Worm (Caenorhabditis elegans) whole organism, L1 larva: Measurements from ENCODE around the gene Y70C5A.2.

Source experiments
- C04F5.9 ChIP-seq: sonication (generic microtip); optimal IDR thresholded peaks from 2 replicates; lab custom pipeline; 2016; ENCODE audit warnings: missing genetic modification characterization, missing compliant biosample characterization
- C16A3.4 ChIP-seq: fragments of 150-350 bp; optimal IDR thresholded peaks from 2 replicates; lab custom pipeline; 2014; ENCODE audit warnings: missing biosample characterization, missing genetic modification characterization
- C34B4.2 ChIP-seq: sonication (generic microtip); optimal IDR thresholded peaks from 2 replicates; lab custom pipeline; 2017; ENCODE audit warnings: mild to moderate bottlenecking, missing genetic modification characterization, missing compliant biosample characterization
- ama-1 ChIP-seq: fragments of 150-350 bp; optimal IDR thresholded peaks from 2 replicates; lab custom pipeline; 2014
- blmp-1 ChIP-seq: fragments of 150-350 bp; optimal IDR thresholded peaks from 2 replicates; lab custom pipeline; 2014; ENCODE audit warnings: missing biosample characterization, missing genetic modification characterization
- ceh-88 ChIP-seq: fragments of 200-800 bp; sonication (Bioruptor generic); IDR thresholded peaks from 2 replicates; pipeline ENCODE4 v1.3.6; 2022; ENCODE audit warnings: missing genetic modification characterization, missing compliant biosample characterization
- ceh-90 ChIP-seq: sonication (generic microtip); optimal IDR thresholded peaks from 2 replicates; lab custom pipeline; 2016; ENCODE audit warnings: missing genetic modification characterization, missing compliant biosample characterization
- ces-1 ChIP-seq: fragments of 150-350 bp; optimal IDR thresholded peaks from 2 replicates; lab custom pipeline; 2014; ENCODE audit warnings: missing biosample characterization, missing genetic modification reagents, missing genetic modification characterization
- dsc-1 ChIP-seq: sonication (generic microtip); optimal IDR thresholded peaks from 2 replicates; lab custom pipeline; 2016; ENCODE audit warnings: mild to moderate bottlenecking, missing genetic modification characterization, missing compliant biosample characterization
- efl-1 ChIP-seq, 4 experiments: fragments of 150-350 bp; optimal IDR thresholded peaks in 3 of 4; peaks in 1 of 4; 1 replicate in 1 of 4; 2 replicates in 3 of 4; lab custom pipeline; 2014; ENCODE audit warnings: missing biosample characterization in 2 of 4, missing genetic modification characterization in 2 of 4, missing genetic modification reagents in 2 of 4
- efl-3 ChIP-seq: fragments of 200-800 bp; sonication (Bioruptor generic); optimal IDR thresholded peaks from 2 replicates; lab custom pipeline; 2018; ENCODE audit warnings: mild to moderate bottlenecking, missing genetic modification characterization, missing compliant biosample characterization
- elt-2 ChIP-seq: sonication (generic microtip); optimal IDR thresholded peaks from 2 replicates; lab custom pipeline; 2016; ENCODE audit warnings: missing genetic modification characterization, mild to moderate bottlenecking, inconsistent platforms, missing compliant biosample characterization, missing genetic modification reagents
- elt-3 ChIP-seq, 6 experiments: fragments of 150-350 bp in 1 of 6; sonication (generic microtip); optimal IDR thresholded peaks; 2 replicates each; lab custom pipeline; 2017 to 2018; ENCODE audit warnings: missing biosample characterization in 6 of 6, missing genetic modification characterization in 6 of 6, inconsistent platforms in 1 of 6
- ets-5 ChIP-seq: fragments of 200-800 bp; sonication (Bioruptor generic); IDR thresholded peaks from 2 replicates; pipeline ENCODE4 v1.3.6; 2022; ENCODE audit warnings: missing genetic modification characterization, missing compliant biosample characterization
- fkh-4 ChIP-seq: sonication (generic microtip); optimal IDR thresholded peaks from 2 replicates; lab custom pipeline; 2016; ENCODE audit warnings: missing compliant biosample characterization, missing genetic modification characterization, borderline replicate concordance
- jun-1 ChIP-seq: fragments of 150-350 bp; optimal IDR thresholded peaks from 2 replicates; lab custom pipeline; 2014; ENCODE audit warnings: missing biosample characterization, missing genetic modification reagents, missing genetic modification characterization
- lin-14 ChIP-seq: fragments of 200-800 bp; sonication (Bioruptor generic); optimal IDR thresholded peaks from 2 replicates; lab custom pipeline; 2018; ENCODE audit warnings: mild to moderate bottlenecking, missing genetic modification characterization, moderate library complexity, missing compliant biosample characterization
- lin-35 ChIP-seq, 2 experiments: fragments of 150-350 bp; optimal IDR thresholded peaks; 2 replicates each; lab custom pipeline; 2014; ENCODE audit warnings: missing biosample characterization in 2 of 2, missing genetic modification characterization in 2 of 2, missing genetic modification reagents in 2 of 2
- lsy-2 ChIP-seq, 2 experiments: fragments of 150-350 bp; optimal IDR thresholded peaks; 2 replicates each; lab custom pipeline; 2014; ENCODE audit warnings: missing biosample characterization in 2 of 2, missing genetic modification characterization in 2 of 2
- mdl-1 ChIP-seq, 2 experiments: fragments of 150-350 bp; optimal IDR thresholded peaks; 2 replicates each; lab custom pipeline; 2014 to 2017; ENCODE audit warnings: missing biosample characterization in 2 of 2, missing genetic modification characterization in 2 of 2, inconsistent platforms in 1 of 2
- nhr-12 ChIP-seq: sonication (generic microtip); optimal IDR thresholded peaks from 2 replicates; lab custom pipeline; 2017; ENCODE audit warnings: missing biosample characterization, missing genetic modification characterization
- nhr-19 ChIP-seq: fragments of 200-800 bp; sonication (Bioruptor generic); conservative IDR thresholded peaks from 2 replicates; pipeline ENCODE4 v1.3.6; 2022; ENCODE audit warnings: missing genetic modification characterization, missing compliant biosample characterization
- nhr-20 ChIP-seq: sonication (generic microtip); optimal IDR thresholded peaks from 2 replicates; lab custom pipeline; 2016; ENCODE audit warnings: mild to moderate bottlenecking, missing genetic modification characterization, missing compliant biosample characterization
- nhr-47 ChIP-seq: sonication (generic microtip); optimal IDR thresholded peaks from 2 replicates; lab custom pipeline; 2016; ENCODE audit warnings: mild to moderate bottlenecking, missing genetic modification characterization, moderate library complexity, missing compliant biosample characterization
- nhr-71 ChIP-seq: sonication (generic microtip); optimal IDR thresholded peaks from 2 replicates; lab custom pipeline; 2016; ENCODE audit warnings: mild to moderate bottlenecking, missing genetic modification characterization, moderate library complexity, missing compliant biosample characterization
- nhr-90 ChIP-seq: sonication (generic microtip); optimal IDR thresholded peaks from 2 replicates; lab custom pipeline; 2016; ENCODE audit warnings: mild to moderate bottlenecking, missing genetic modification characterization, missing compliant biosample characterization; ENCODE audit not compliant: poor library complexity
- rnt-1 ChIP-seq: sonication (generic microtip); optimal IDR thresholded peaks from 2 replicates; lab custom pipeline; 2016; ENCODE audit warnings: mild to moderate bottlenecking, missing genetic modification characterization, moderate library complexity, missing compliant biosample characterization
- snu-23 ChIP-seq: sonication (generic microtip); optimal IDR thresholded peaks from 2 replicates; lab custom pipeline; 2016; ENCODE audit warnings: missing genetic modification characterization, missing compliant biosample characterization
- sox-4 ChIP-seq: sonication (generic microtip); optimal IDR thresholded peaks from 2 replicates; lab custom pipeline; 2016; ENCODE audit warnings: missing genetic modification characterization, missing compliant biosample characterization
- sup-37 ChIP-seq: fragments of 200-800 bp; sonication (Bioruptor generic); optimal IDR thresholded peaks from 2 replicates; lab custom pipeline; 2018; ENCODE audit warnings: mild to moderate bottlenecking, missing genetic modification characterization, missing compliant biosample characterization
- unc-130 ChIP-seq: fragments of 150-350 bp; optimal IDR thresholded peaks from 2 replicates; lab custom pipeline; 2017; ENCODE audit warnings: missing biosample characterization, missing genetic modification characterization, inconsistent platforms
- unc-30 ChIP-seq: sonication (generic microtip); optimal IDR thresholded peaks from 2 replicates; lab custom pipeline; 2017; ENCODE audit warnings: missing biosample characterization, missing genetic modification characterization
- unc-98 ChIP-seq: fragments of 200-800 bp; sonication (Bioruptor generic); IDR thresholded peaks from 2 replicates; pipeline ENCODE4 v1.3.6; 2022; ENCODE audit warnings: missing genetic modification characterization, missing compliant biosample characterization
- xbp-1 ChIP-seq: sonication (generic microtip); optimal IDR thresholded peaks from 2 replicates; lab custom pipeline; 2016; ENCODE audit warnings: missing genetic modification characterization, missing compliant biosample characterization

Gene Y70C5A.2

ce11 chrV:16600623-16601022, 22.4 kb downstream of the Y70C5A.2 start, which contains the start of gene T03E6.9:
Gene T03E6.9 (minus strand): TSS chrV:16600723.
- TF ChIP-seq nhr-19 (GFP tag; lab: Robert Waterston, UW), result no peak

- TF ChIP-seq unc-30 (tag; lab: Kevin White, UChicago), result no peak
- TF ChIP-seq unc-98 (GFP tag; lab: Robert Waterston, UW), result no peak
- no peak for TF ChIP-seq ces-1
- TF ChIP-seq nhr-47 (tag; lab: Kevin White, UChicago), result no peak
- peak; percentile 10 for TF ChIP-seq dsc-1 (tag; lab: Kevin White, UChicago)
These were observed 23.2 kb downstream of the Y70C5A.2 start for ce11 chrV:16599835-16600234.

DNA sequence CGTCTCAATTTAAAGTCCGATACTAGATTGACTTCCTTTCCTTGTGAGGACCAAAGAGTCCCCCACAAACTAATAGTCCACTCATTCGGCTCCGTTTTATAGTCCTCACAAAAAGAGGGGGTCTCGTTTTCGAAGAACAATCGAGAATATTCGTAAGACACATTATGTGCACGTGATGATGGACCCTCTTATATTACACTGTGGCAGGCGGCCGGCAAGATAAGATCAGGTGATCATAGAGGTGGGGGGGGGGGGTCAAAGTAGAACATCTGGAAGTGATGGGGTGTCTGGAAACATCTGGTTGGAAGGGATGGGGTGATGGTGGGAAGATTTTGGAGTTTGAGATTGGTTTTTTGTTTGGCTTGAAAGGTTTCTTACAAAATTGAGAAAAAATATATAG, 24.6 kb downstream of the Y70C5A.2 start:
- TF ChIP-seq ceh-90 (tag; lab: Kevin White, UChicago) (no peak), sox-4 (tag; lab: Kevin White, UChicago) (no peak), fkh-4 (tag; lab: Kevin White, UChicago) (peak; percentile 73), nhr-19 (GFP tag; lab: Robert Waterston, UW) (peak; percentile 66), C34B4.2 (tag; lab: Kevin White, UChicago) (no peak), rnt-1 (tag; lab: Kevin White, UChicago) (peak; percentile 65), lsy-2 (tag; optimal IDR thresholded peaks at IDR 0.05; lab: Kevin White, UChicago) (peak; percentile 8 to 33), mdl-1 (tag; optimal IDR thresholded peaks at IDR 0.05; lab: Kevin White, UChicago) (peak in 1 of 2 experiments; percentile 54), nhr-12 (tag; lab: Kevin White, UChicago) (no peak), snu-23 (GFP tag; lab: Kevin White, UChicago) (peak; percentile 27), lin-14 (GFP tag; lab: Kevin White, UChicago) (peak; percentile 43), unc-130 (tag; lab: Kevin White, UChicago) (no peak), dsc-1 (tag; lab: Kevin White, UChicago) (peak; percentile 84), C16A3.4 (no peak), ceh-88 (GFP tag; lab: Robert Waterston, UW) (no peak), nhr-71 (tag; lab: Kevin White, UChicago) (peak; percentile 47), unc-98 (GFP tag; lab: Robert Waterston, UW) (peak; percentile 33; the same call in 1 of the 2 replicates), xbp-1 (tag; lab: Kevin White, UChicago) (no peak)

ce11 chrV:16596102-16596501, 26.9 kb downstream of the Y70C5A.2 start:
- TF ChIP-seq sup-37 (GFP tag; lab: Kevin White, UChicago) (no peak), elt-3 (tag; optimal IDR thresholded peaks at IDR 0.05; lab: Kevin White, UChicago) (peak in 1 of 6 experiments; percentile 19)

- TF ChIP-seq efl-1 (optimal IDR thresholded peaks at IDR 0.05; lab: Kevin White, UChicago) (no peak), efl-1 (GFP tag; optimal IDR thresholded peaks at IDR 0.05 in 1 of 2; lab: Kevin White, UChicago) (peak in 1 of 2 experiments; percentile 87), snu-23 (GFP tag; lab: Kevin White, UChicago) (peak; percentile 6), nhr-71 (tag; lab: Kevin White, UChicago) (peak; percentile 45), ama-1 (lab: Kevin White, UChicago) (peak; percentile 88), nhr-90 (tag; lab: Kevin White, UChicago) (peak; percentile 36), efl-3 (GFP tag; lab: Kevin White, UChicago) (no peak), lin-14 (GFP tag; lab: Kevin White, UChicago) (peak; percentile 24), jun-1 (tag; lab: Kevin White, UChicago) (peak; percentile 18), nhr-19 (GFP tag; lab: Robert Waterston, UW) (peak; percentile 16; the same call in 1 of the 2 replicates), nhr-20 (tag; lab: Kevin White, UChicago) (peak; percentile 23), ets-5 (GFP tag; lab: Robert Waterston, UW) (no peak), elt-2 (tag; lab: Kevin White, UChicago) (peak; percentile 88), rnt-1 (tag; lab: Kevin White, UChicago) (peak; percentile 37), lin-35 (GFP tag; optimal IDR thresholded peaks at IDR 0.05; lab: Kevin White, UChicago) (peak in 1 of 2 experiments; percentile 27), blmp-1 (peak; percentile 4), C04F5.9 (tag; lab: Kevin White, UChicago) (no peak)
These were observed 27.7 kb downstream of the Y70C5A.2 start, which contains the start of gene cpl-1 for ce11 chrV:16595140-16595791. Gene cpl-1 (minus strand): TSS chrV:16595346.
